Fruit fly (Drosophila melanogaster) Kc167 (cell line): ENCODE measurements around the gene RtcB.

Experiments used
- Myc ChIP-seq: fragments of >200 bp; optimal IDR thresholded peaks from 2 replicates; lab custom pipeline; 2017; ENCODE audit warnings: missing external identifiers
- Sin3A ChIP-seq: fragments of >200 bp; optimal IDR thresholded peaks from 2 replicates; lab custom pipeline; 2018; ENCODE audit warnings: missing external identifiers
- h ChIP-seq: fragments of >200 bp; optimal IDR thresholded peaks from 3 replicates; lab custom pipeline; 2018; ENCODE audit warnings: missing external identifiers
- insv ChIP-seq: fragments of >200 bp; optimal IDR thresholded peaks from 3 replicates; lab custom pipeline; 2018; ENCODE audit warnings: missing external identifiers
- psq ChIP-seq: fragments of >200 bp; optimal IDR thresholded peaks from 2 replicates; lab custom pipeline; 2017; ENCODE audit warnings: missing external identifiers
- ttk ChIP-seq: sonication (Bioruptor generic); optimal IDR thresholded peaks from 2 replicates; lab custom pipeline; 2017; ENCODE audit warnings: missing external identifiers

The RtcB gene

DNA sequence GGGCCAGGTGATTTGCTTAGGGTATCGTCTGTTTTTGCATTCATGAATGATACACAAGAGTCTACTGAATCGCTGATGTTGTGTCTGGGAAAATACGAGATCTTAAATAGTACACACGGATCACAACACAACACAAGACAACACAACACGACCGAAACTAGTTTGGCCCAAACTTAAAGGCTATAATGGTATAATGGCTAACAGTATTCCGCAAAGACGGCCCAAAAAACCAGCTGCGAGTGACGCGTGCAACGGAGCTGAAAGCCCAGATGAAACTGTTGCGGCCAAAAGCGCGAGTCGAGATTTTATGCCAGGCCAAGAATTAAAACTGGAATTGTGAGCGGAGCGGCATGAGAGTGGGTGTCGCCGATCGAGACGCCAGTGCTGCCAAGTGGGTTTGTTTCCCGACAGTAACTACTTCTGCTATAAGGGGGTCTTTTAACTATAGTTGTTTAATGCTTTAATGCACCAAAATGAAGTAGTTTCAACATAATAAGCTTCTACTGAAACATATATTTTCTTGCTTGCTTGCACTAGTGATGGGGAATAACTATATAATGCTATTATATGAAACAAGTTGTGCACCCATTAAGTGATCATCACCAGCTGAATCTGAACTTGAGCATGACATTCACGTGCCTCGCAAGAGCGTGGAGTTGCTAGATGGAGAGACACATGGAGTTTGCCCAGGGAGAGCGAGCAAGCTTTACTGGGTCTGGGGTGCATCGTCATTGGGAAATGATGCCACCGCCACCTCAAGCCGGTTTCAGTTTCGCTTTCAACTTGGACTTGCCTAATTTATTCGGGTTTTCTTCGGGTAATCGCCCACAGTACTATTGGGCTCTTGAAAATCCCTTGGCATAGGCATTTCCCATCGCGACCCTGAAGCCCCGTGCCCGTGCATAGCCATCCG is 8.5 kb downstream of the RtcB start:
- TF ChIP-seq ttk (lab: Kevin White, UChicago) = no peak
- TF ChIP-seq psq = no peak
- no peak for TF ChIP-seq h (lab: Kevin White, UChicago)
- no peak for TF ChIP-seq Sin3A (lab: Kevin White, UChicago)
- no peak for TF ChIP-seq Myc (lab: Kevin White, UChicago)
- no peak for TF ChIP-seq insv (lab: Kevin White, UChicago)

DNA sequence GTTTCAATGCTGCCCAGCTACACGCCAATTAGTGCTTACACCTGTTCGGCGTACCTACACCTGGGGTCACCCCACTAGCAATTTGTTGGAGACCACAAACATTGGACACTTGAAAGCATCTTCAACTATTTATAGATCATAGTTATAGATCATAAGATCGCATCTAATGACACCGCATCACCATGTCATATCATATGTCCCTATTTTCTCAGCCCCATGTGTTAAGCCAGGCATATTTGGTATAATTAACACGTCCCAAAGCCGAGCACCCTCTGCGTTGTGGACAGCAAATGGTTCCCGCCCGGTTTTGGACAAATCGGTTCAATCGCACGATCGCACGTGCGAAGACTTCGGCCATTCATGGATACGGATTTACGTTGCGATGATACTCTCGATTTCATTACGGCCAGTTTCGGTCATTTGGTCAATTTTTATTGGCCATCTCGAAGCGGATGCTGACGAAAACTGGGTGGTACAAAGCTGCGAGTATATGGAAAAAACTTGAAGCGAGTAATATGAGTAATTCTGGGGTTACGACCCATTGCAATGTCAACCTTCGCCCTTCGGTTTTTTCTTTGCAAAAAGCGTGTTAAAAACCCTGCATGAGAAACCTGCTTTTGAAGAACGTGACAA is 9.3 kb downstream of the RtcB start:
- TF ChIP-seq insv (lab: Kevin White, UChicago) (no peak), h (lab: Kevin White, UChicago) (no peak), ttk (lab: Kevin White, UChicago) (no peak), Sin3A (lab: Kevin White, UChicago) (no peak), psq (no peak), Myc (lab: Kevin White, UChicago) (no peak)

DNA sequence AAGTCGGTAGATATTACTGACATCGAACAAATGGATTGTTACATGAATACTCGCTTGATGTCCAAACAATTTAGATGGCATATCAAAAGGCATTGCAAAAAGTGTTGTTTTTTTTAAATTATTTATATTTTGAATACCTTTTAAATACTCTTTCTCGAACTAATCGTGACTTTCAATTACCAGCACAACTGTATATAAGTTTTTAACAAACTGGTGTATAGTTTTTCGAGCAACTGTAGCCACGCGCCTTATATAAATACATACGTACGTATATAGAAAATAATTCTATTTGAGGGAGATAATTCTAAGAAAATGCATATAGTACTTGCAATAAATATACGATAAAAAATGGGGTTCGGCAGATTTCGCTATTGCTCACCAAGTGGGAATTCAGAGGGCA is 9.8 kb downstream of the RtcB start:
- TF ChIP-seq h (lab: Kevin White, UChicago) = no peak
- TF ChIP-seq Sin3A (lab: Kevin White, UChicago) = no peak
- no peak for TF ChIP-seq insv (lab: Kevin White, UChicago)
- no peak for TF ChIP-seq psq
- no peak for TF ChIP-seq Myc (lab: Kevin White, UChicago)
- no peak for TF ChIP-seq ttk (lab: Kevin White, UChicago)

DNA sequence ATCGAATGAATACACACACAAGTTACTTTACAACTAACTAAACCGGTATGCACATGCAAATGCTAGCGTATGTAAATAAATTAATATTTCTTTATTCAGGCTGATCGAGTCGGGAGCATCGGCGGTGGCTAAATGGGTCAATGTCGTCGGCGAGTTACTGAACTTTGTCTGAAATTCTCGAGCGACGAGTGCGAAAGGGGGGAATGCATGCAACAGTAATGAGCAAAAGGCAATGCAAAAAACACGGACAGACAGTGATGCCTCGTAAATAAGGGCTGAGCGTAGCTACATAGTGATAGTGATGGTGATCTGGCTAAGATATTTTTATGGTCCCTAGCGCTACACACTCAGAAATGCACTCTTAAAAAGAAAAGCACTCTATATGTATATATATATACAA is 10.3 kb downstream of the RtcB start:
- TF ChIP-seq insv (lab: Kevin White, UChicago) (no peak), psq (no peak), h (lab: Kevin White, UChicago) (no peak), Myc (lab: Kevin White, UChicago) (no peak), ttk (lab: Kevin White, UChicago) (no peak), Sin3A (lab: Kevin White, UChicago) (no peak)

DNA sequence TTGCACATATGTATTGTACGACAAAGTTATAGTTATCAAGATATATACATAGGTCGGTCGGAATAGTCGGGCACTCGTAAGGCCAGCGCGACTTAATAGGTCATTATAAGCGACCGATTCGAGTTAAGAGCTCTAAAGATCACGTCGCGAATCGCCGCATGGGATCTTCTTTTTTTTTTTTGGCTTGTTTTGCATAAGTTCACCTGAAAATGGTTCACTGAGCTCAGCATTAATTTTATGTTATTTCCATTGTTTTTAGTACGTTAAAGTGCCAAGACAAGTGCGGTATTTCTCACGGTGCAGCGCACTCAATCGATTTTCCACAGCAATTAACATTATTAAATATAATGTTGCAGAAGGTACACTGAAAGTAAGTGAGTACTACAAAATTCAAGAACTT is 10.9 kb downstream of the RtcB start:
- TF ChIP-seq insv (lab: Kevin White, UChicago) (no peak), Sin3A (lab: Kevin White, UChicago) (no peak)

DNA sequence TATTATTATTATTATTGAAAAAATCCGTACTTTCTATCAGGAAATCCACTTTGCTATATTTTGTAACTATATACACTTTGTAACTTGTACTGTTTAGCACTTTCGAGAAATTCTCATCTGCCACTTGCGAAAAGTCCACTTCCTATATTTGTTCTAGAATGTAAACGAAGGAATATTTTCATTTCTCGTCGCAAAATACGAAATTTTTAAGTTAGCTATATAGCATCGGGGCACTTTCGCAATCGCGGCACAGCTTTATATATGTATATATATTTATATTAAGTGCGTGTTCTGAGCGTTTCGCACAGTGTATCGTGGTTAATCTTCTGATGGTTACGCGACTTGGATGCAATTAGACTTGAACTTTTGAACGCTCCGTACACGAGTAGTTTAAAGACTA is 11.3 kb downstream of the RtcB start, which contains the start of gene RanGAP:
TSS of gene RanGAP (plus strand) at position 169 of the 400 bp plus-strand sequence.
- TF ChIP-seq h (lab: Kevin White, UChicago) (no peak), Sin3A (lab: Kevin White, UChicago) (no peak), Myc (lab: Kevin White, UChicago) (no peak), psq (no peak), insv (lab: Kevin White, UChicago) (no peak), ttk (lab: Kevin White, UChicago) (no peak)

DNA sequence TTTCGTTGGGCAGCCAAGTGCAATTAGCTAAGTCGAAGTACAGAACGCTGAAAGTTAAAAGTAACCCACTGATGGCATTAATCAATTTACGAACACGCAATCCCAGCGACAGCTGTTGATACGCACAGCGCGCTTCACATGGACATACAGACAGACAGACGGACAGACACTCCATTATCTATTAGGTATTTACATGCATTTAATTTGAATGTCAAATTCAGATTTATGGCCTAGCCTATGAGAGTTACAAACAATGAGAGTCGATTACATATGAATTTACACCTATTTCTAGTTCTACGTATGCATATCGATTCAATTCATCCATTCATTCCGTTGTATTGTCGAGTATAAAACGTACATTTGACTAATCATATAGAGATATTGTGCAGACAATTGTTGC is 12.2 kb downstream of the RtcB start, which contains the start of gene CG10237:
TSS of gene CG10237 (minus strand) at position 101 of the 400 bp plus-strand sequence.
- TF ChIP-seq ttk (lab: Kevin White, UChicago) (no peak), Myc (lab: Kevin White, UChicago) (no peak), psq (no peak), insv (lab: Kevin White, UChicago) (no peak), h (lab: Kevin White, UChicago) (no peak), Sin3A (lab: Kevin White, UChicago) (no peak)

DNA sequence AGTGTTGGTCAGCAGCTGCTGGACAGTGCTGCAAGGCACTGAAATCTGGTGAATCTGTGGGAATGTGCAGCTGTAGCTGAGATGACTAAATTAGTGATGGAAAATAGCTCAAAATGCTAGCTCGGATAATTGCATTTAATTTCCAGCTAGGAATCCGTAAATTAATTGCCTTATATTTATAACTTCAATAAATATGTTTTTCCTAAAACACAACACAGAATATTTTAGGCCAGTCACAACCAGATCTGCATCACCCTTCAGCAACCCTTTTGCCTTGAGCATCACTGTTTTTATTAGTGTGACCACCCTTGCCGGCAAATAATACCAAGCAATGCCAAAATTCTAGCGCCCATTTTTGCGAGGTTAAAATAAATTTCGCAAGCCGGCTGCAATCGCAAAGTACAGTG is 14.3 kb downstream of the RtcB start, which contains the start of gene Hs2st:
TSS of gene Hs2st (minus strand) at position 17 of the 407 bp plus-strand sequence.
- TF ChIP-seq Sin3A (lab: Kevin White, UChicago) (no peak), h (lab: Kevin White, UChicago) (no peak), insv (lab: Kevin White, UChicago) (no peak), Myc (lab: Kevin White, UChicago) (no peak), ttk (lab: Kevin White, UChicago) (no peak), psq (no peak)

DNA sequence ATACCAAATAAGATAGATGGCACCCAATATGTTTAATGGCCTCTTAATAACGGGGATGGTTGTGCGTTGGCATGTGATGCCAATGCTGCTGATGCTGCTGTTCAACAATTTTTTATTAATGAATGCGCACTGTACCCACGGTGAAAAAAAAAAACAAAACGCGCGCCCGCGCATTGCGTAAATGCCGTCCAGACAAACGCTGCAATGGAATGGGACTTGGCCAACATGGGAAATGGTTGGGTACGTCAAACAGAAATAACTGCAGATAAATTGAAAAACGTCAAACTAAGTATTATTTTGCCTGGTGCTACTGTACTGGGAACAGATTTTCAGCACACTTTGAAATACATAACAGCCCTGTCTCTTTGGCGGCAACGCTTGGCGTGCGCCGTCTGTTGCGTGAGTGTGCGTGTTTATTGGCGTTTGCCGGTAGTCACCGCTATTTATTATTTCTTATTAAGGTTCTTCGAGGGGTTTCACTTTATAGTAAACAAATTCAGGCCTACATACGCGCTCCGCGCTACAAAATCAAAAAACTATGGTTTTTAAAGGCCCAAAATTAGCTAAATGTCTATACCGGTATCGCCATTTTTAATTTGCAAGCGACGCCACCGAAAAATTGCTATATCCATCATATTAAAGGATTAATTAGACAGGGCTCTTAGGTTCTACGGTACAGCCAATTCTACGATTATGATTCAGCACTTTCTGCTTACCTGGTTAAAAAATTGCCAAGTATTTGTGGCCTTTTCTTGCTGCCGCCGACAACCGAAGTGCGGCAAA is 22.3 kb downstream of the RtcB start:
- TF ChIP-seq h (lab: Kevin White, UChicago) = no peak
- no peak for TF ChIP-seq ttk (lab: Kevin White, UChicago)
- TF ChIP-seq psq = no peak
- no peak for TF ChIP-seq Sin3A (lab: Kevin White, UChicago)
- TF ChIP-seq Myc (lab: Kevin White, UChicago) = no peak
- no peak for TF ChIP-seq insv (lab: Kevin White, UChicago)

DNA sequence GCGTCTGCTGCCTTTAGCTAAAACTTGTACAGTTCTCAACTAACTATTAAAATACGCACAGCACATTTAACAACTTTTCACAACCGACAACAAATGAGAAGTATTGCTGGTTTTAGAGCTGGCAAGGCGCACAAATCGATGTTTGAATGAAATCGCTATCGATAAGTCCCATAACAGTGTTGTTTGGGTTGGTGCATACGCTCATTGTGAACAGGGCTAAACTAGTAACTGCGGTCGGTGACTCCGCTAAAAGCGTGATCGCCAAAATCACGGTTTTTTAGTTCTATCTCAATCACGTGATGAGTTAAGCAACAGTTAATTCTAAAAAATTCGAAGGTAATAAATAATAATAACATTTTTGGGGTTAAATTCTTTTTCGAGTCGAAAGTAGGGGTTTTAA is 22.9 kb downstream of the RtcB start, which contains the start of gene Top2:
TSS of gene Top2 (minus strand) at position 110 of the 400 bp plus-strand sequence.
- TF ChIP-seq ttk (lab: Kevin White, UChicago) (no peak), h (lab: Kevin White, UChicago) (no peak), Myc (lab: Kevin White, UChicago) (no peak), psq (no peak), Sin3A (lab: Kevin White, UChicago) (no peak), insv (lab: Kevin White, UChicago) (no peak)
